Worm (Caenorhabditis elegans): ENCODE results near the gene twk-14.
A peak's percentile ranks its signal among the peaks of the same experiment; 100 is the strongest.

The twk-14 gene

ce11 chrV:12343419-12343969, 52.0 kb downstream of the twk-14 start, which contains the start of gene tomm-20 (continued):
- TF ChIP-seq sdz-38 (tag; optimal IDR thresholded peaks at IDR 0.05), result no peak
- TF ChIP-seq pbrm-1 (GFP tag; IDR thresholded peaks at IDR 0.05), result peak; percentile 92
- no peak for TF ChIP-seq hlh-12 (tag; optimal IDR thresholded peaks at IDR 0.05)
- TF ChIP-seq ceh-79 (tag; optimal IDR thresholded peaks at IDR 0.05), result no peak
- no peak for TF ChIP-seq mel-28 (tag; optimal IDR thresholded peaks at IDR 0.05; ENCODE audit: borderline replicate concordance)
- peak; percentile 75 for TF ChIP-seq lsl-1 (GFP tag; optimal IDR thresholded peaks at IDR 0.05)
- TF ChIP-seq hlh-26 (GFP tag; conservative IDR thresholded peaks at IDR 0.05), result no peak
- TF ChIP-seq attf-6 (GFP tag; IDR thresholded peaks at IDR 0.05), result no peak

- TF ChIP-seq egl-44 (GFP tag; IDR thresholded peaks at IDR 0.05) (no peak), attf-5 (GFP tag; optimal IDR thresholded peaks at IDR 0.05) (no peak), snpc-1.1 (tag; optimal IDR thresholded peaks at IDR 0.05; ENCODE audit: insufficient read depth) (no peak), tbp1 (GFP tag; optimal IDR thresholded peaks at IDR 0.05) (no peak), aptf-3 (GFP tag; IDR thresholded peaks at IDR 0.05) (no peak), aptf-2 (GFP tag; conservative IDR thresholded peaks at IDR 0.05) (no peak), akir-1 (GFP tag; optimal IDR thresholded peaks at IDR 0.05) (no peak), F49E8.2 (tag; optimal IDR thresholded peaks at IDR 0.05; ENCODE audit: insufficient read depth) (no peak), B0261.1 (tag; optimal IDR thresholded peaks at IDR 0.05) (no peak), rec-8 (tag; optimal IDR thresholded peaks at IDR 0.05) (no peak), B0336.3 (GFP tag; IDR thresholded peaks at IDR 0.05) (no peak), B0035.1 (tag; optimal IDR thresholded peaks at IDR 0.05) (no peak), attf-3 (GFP tag; conservative IDR thresholded peaks at IDR 0.05) (no peak), egl-18 (GFP tag; IDR thresholded peaks at IDR 0.05) (no peak), ZK185.1 (tag; optimal IDR thresholded peaks at IDR 0.05; ENCODE audit: poor library complexity, severe bottlenecking) (no peak), F55B11.4 (tag; optimal IDR thresholded peaks at IDR 0.05; ENCODE audit: borderline replicate concordance, insufficient read depth) (no peak), madf-6 (GFP tag; IDR thresholded peaks at IDR 0.05) (no peak)
Observed at ce11 chrV:12337894-12338293, 57.6 kb downstream of the twk-14 start, which contains the start of gene twk-13. twk-13 (minus strand) TSS chrV:12337994.

Measured in whole organism, young adult.